Fruit fly (Drosophila melanogaster) Kc167 (cell line): Measurements from ENCODE around the gene Wnk.

Source experiments
- insv ChIP-seq: fragments of >200 bp; optimal IDR thresholded peaks from 3 replicates; lab custom pipeline; 2018; ENCODE audit warnings: missing external identifiers
- psq ChIP-seq: fragments of >200 bp; optimal IDR thresholded peaks from 2 replicates; lab custom pipeline; 2017; ENCODE audit warnings: missing external identifiers

dm6 chr3L:21573831-21574230 lies 19.1 kb upstream of the Wnk start, which contains the start of gene EMC10:
- no peak for TF ChIP-seq psq (lab: Kevin White, UChicago)
- TF ChIP-seq insv, result no peak
